Worm (Caenorhabditis elegans): ENCODE data around the gene pos-1.

ce11 chrV:8450690-8451089 lies 36.8 kb downstream of the pos-1 start:
- TF ChIP-seq nhr-25 (tag; optimal IDR thresholded peaks at IDR 0.05; ENCODE audit: borderline replicate concordance, insufficient read depth) = no peak
- TF ChIP-seq nhr-11 (tag; optimal IDR thresholded peaks at IDR 0.05) = no peak
- TF ChIP-seq nhr-76 (tag; optimal IDR thresholded peaks at IDR 0.05) = no peak
- no peak for TF ChIP-seq mdl-1 (tag; optimal IDR thresholded peaks at IDR 0.05)
- no peak for TF ChIP-seq nhr-28 (tag; optimal IDR thresholded peaks at IDR 0.05)
- no peak for TF ChIP-seq rbr-2 (tag; optimal IDR thresholded peaks at IDR 0.05)
